Worm (Caenorhabditis elegans) whole organism, midembryonic: ENCODE results near the gene C16A3.2.

ENCODE experiments used
- cog-1 ChIP-seq: sonication (generic microtip); optimal IDR thresholded peaks from 2 replicates; lab custom pipeline; 2016; ENCODE audit warnings: missing genetic modification characterization, missing compliant biosample characterization
- med-1 ChIP-seq: sonication (generic microtip); optimal IDR thresholded peaks from 2 replicates; lab custom pipeline; 2017; ENCODE audit warnings: missing genetic modification characterization, mild to moderate bottlenecking, missing compliant biosample characterization, antibody characterized with exemption, missing genetic modification reagents; ENCODE audit not compliant: insufficient read depth
- ref-1 ChIP-seq: fragments of 200-800 bp; sonication (Bioruptor generic); conservative IDR thresholded peaks from 2 replicates; pipeline ENCODE4 v1.3.6; 2022; ENCODE audit warnings: missing genetic modification reagents, missing genetic modification characterization, missing compliant biosample characterization
- ztf-29 ChIP-seq: fragments of 200-800 bp; sonication (Bioruptor generic); IDR thresholded peaks from 2 replicates; pipeline ENCODE4 v1.3.6; 2022; ENCODE audit warnings: missing genetic modification reagents, missing genetic modification characterization, missing compliant biosample characterization

DNA sequence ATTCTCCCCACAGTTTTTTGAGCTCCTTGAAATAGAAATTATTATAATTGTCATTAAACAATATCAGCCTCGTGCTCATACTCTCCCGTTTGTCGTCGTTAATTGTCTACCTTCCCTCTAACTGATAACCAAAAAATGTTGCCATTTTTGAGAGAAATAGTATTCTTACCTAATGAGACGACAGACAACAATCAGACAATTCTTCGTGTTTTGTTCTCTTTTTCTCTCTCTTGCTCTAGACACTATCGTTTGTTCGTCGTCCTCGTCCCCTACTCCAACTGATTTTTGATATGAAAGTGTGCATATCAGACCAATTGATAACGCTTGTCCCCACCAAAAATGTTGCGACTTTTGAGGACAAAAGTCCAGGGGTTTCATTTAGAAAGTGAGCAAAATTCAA, 28.1 kb upstream of the C16A3.2 start:
- no peak for TF ChIP-seq ref-1 (GFP tag; lab: Robert Waterston, UW)
- no peak for TF ChIP-seq ztf-29 (GFP tag; lab: Robert Waterston, UW)
- no peak for TF ChIP-seq med-1 (GFP tag; lab: Kevin White, UChicago)
- TF ChIP-seq cog-1 (tag; lab: Kevin White, UChicago): no peak
